Fruit fly (Drosophila melanogaster) Kc167 (cell line): ENCODE results near the gene CG34297.

Source experiments
- Myc ChIP-seq: fragments of >200 bp; optimal IDR thresholded peaks from 2 replicates; lab custom pipeline; 2017; ENCODE audit warnings: missing external identifiers
- Sin3A ChIP-seq: fragments of >200 bp; optimal IDR thresholded peaks from 2 replicates; lab custom pipeline; 2018; ENCODE audit warnings: missing external identifiers
- h ChIP-seq: fragments of >200 bp; optimal IDR thresholded peaks from 3 replicates; lab custom pipeline; 2018; ENCODE audit warnings: missing external identifiers
- insv ChIP-seq: fragments of >200 bp; optimal IDR thresholded peaks from 3 replicates; lab custom pipeline; 2018; ENCODE audit warnings: missing external identifiers
- psq ChIP-seq: fragments of >200 bp; optimal IDR thresholded peaks from 2 replicates; lab custom pipeline; 2017; ENCODE audit warnings: missing external identifiers
- ttk ChIP-seq: sonication (Bioruptor generic); optimal IDR thresholded peaks from 2 replicates; lab custom pipeline; 2017; ENCODE audit warnings: missing external identifiers

dm6 chr3R:6776797-6777196 is 29.0 kb upstream of the CG34297 start:
- no peak for TF ChIP-seq Sin3A (lab: Kevin White, UChicago)
- no peak for TF ChIP-seq Myc (lab: Kevin White, UChicago)
- TF ChIP-seq ttk (lab: Kevin White, UChicago): no peak
- no peak for TF ChIP-seq h
- TF ChIP-seq insv: no peak
- TF ChIP-seq psq (lab: Kevin White, UChicago): no peak
